Fruit fly (Drosophila melanogaster) whole organism, embryonic: ENCODE data around the gene CG42534.
A peak's percentile ranks its signal among the peaks of the same experiment; 100 is the strongest.

Source experiments
- CG10431 ChIP-seq: fragments of 200-800 bp; sonication (Bioruptor generic); optimal IDR thresholded peaks from 3 replicates; lab custom pipeline; 2018; ENCODE audit warnings: missing biosample characterization, mild to moderate bottlenecking, missing genetic modification characterization
- lilli ChIP-seq: fragments of 200-800 bp; sonication (Bioruptor generic); optimal IDR thresholded peaks from 3 replicates; lab custom pipeline; 2016; ENCODE audit warnings: missing biosample characterization, missing genetic modification characterization

dm6 chr3R:27292159-27292880 is 48.1 kb upstream of the CG42534 start, which contains the start of gene CG3348:
- TF ChIP-seq lilli (peak; percentile 78), CG10431 (GFP tag; lab: Kevin White, UChicago) (no peak)
